Fruit fly (Drosophila melanogaster) whole organism, embryonic: ENCODE data around the gene Grip91.

Source experiments
- CG10565 ChIP-seq: fragments of 200-800 bp; sonication (Bioruptor generic); optimal IDR thresholded peaks from 3 replicates; lab custom pipeline; 2016; ENCODE audit warnings: missing biosample characterization, mild to moderate bottlenecking, missing genetic modification characterization
- CG10654 ChIP-seq: fragments of 200-800 bp; sonication (Bioruptor generic); optimal IDR thresholded peaks from 2 replicates; lab custom pipeline; 2016; ENCODE audit warnings: missing biosample characterization, missing genetic modification characterization
- CG11723 ChIP-seq: fragments of 200-800 bp; sonication (Bioruptor generic); optimal IDR thresholded peaks from 2 replicates; lab custom pipeline; 2017; ENCODE audit warnings: missing biosample characterization, mild to moderate bottlenecking, missing genetic modification characterization
- CG12236 ChIP-seq: fragments of 200-800 bp; sonication (Bioruptor generic); optimal IDR thresholded peaks from 2 replicates; lab custom pipeline; 2016; ENCODE audit warnings: missing biosample characterization, missing genetic modification characterization
- CG12942 ChIP-seq: fragments of 200-800 bp; sonication (Bioruptor generic); optimal IDR thresholded peaks from 3 replicates; lab custom pipeline; 2016; ENCODE audit warnings: missing biosample characterization, missing genetic modification characterization
- CG13424 ChIP-seq: fragments of 200-800 bp; sonication (Bioruptor generic); optimal IDR thresholded peaks from 2 replicates; lab custom pipeline; 2019; ENCODE audit warnings: missing biosample characterization, mild to moderate bottlenecking, missing genetic modification characterization, moderate library complexity
- CG13775 ChIP-seq: fragments of 200-800 bp; sonication (Bioruptor generic); optimal IDR thresholded peaks from 3 replicates; lab custom pipeline; 2017; ENCODE audit warnings: missing biosample characterization, mild to moderate bottlenecking, missing genetic modification characterization
- CG13894 ChIP-seq: fragments of 200-800 bp; sonication (Bioruptor generic); optimal IDR thresholded peaks from 3 replicates; lab custom pipeline; 2018; ENCODE audit warnings: missing biosample characterization, mild to moderate bottlenecking, missing genetic modification characterization, moderate library complexity
- CG14014 ChIP-seq: fragments of 200-800 bp; sonication (Bioruptor generic); IDR thresholded peaks from 2 replicates; pipeline ENCODE4 v1.3.6; 2022; ENCODE audit warnings: missing biosample characterization, missing genetic modification characterization
- CG15011 ChIP-seq: fragments of 200-800 bp; sonication (Bioruptor generic); optimal IDR thresholded peaks from 3 replicates; lab custom pipeline; 2018; ENCODE audit warnings: missing biosample characterization, mild to moderate bottlenecking, missing genetic modification characterization
- CG15269 ChIP-seq: fragments of 200-800 bp; sonication (Bioruptor generic); optimal IDR thresholded peaks from 2 replicates; lab custom pipeline; 2018; ENCODE audit warnings: missing biosample characterization, mild to moderate bottlenecking, missing genetic modification characterization, moderate library complexity
- CG17802 ChIP-seq: fragments of 200-800 bp; sonication (Bioruptor generic); optimal IDR thresholded peaks from 2 replicates; lab custom pipeline; 2018; ENCODE audit warnings: missing biosample characterization, mild to moderate bottlenecking, missing genetic modification characterization, moderate library complexity
- CG17829 ChIP-seq: fragments of 200-800 bp; optimal IDR thresholded peaks from 2 replicates; lab custom pipeline; 2019; ENCODE audit warnings: missing biosample characterization, mild to moderate bottlenecking, missing genetic modification characterization, moderate library complexity
- CG32532 ChIP-seq: fragments of 200-800 bp; sonication (Bioruptor generic); IDR thresholded peaks from 2 replicates; pipeline ENCODE4 v1.3.6; 2022; ENCODE audit warnings: missing biosample characterization, missing genetic modification characterization
- CG43689 ChIP-seq: fragments of 200-800 bp; sonication (Bioruptor generic); IDR thresholded peaks from 2 replicates; pipeline ENCODE4 v1.3.6; 2022; ENCODE audit warnings: missing biosample characterization, missing genetic modification characterization
- CG6654 ChIP-seq: fragments of 200-800 bp; sonication (Bioruptor generic); optimal IDR thresholded peaks from 2 replicates; lab custom pipeline; 2017; ENCODE audit warnings: missing biosample characterization, mild to moderate bottlenecking, missing genetic modification characterization
- CG8281 ChIP-seq: fragments of 200-800 bp; sonication (Bioruptor generic); optimal IDR thresholded peaks from 2 replicates; lab custom pipeline; 2018; ENCODE audit warnings: missing biosample characterization, mild to moderate bottlenecking, missing genetic modification characterization, moderate library complexity
- CG9215 ChIP-seq: fragments of 200-800 bp; sonication (Bioruptor generic); IDR thresholded peaks from 2 replicates; pipeline ENCODE4 v1.3.6; 2022; ENCODE audit warnings: missing biosample characterization, missing genetic modification characterization
- CG9727 ChIP-seq: fragments of 200-800 bp; sonication (Bioruptor generic); optimal IDR thresholded peaks from 3 replicates; lab custom pipeline; 2017; ENCODE audit warnings: missing biosample characterization, mild to moderate bottlenecking, missing genetic modification characterization
- Chrac-16 ChIP-seq: fragments of 200-800 bp; sonication (Bioruptor generic); optimal IDR thresholded peaks from 3 replicates; lab custom pipeline; 2016; ENCODE audit warnings: missing biosample characterization, missing genetic modification characterization
- Doc2 ChIP-seq: fragments of 200-800 bp; sonication (Bioruptor generic); IDR thresholded peaks from 2 replicates; pipeline ENCODE4 v1.3.6; 2022; ENCODE audit warnings: missing biosample characterization, missing genetic modification characterization
- Ets97D ChIP-seq: fragments of 200-800 bp; sonication (Bioruptor generic); optimal IDR thresholded peaks from 3 replicates; lab custom pipeline; 2016; ENCODE audit warnings: missing biosample characterization, missing genetic modification characterization
- Fer1 ChIP-seq: fragments of 200-800 bp; sonication (Bioruptor generic); optimal IDR thresholded peaks from 2 replicates; lab custom pipeline; 2017; ENCODE audit warnings: missing biosample characterization, mild to moderate bottlenecking, missing genetic modification characterization
- Gsc ChIP-seq: fragments of 200-800 bp; sonication (Bioruptor generic); IDR thresholded peaks from 2 replicates; pipeline ENCODE4 v1.3.6; 2022; ENCODE audit warnings: missing biosample characterization, missing genetic modification characterization
- HHEX ChIP-seq: fragments of 200-800 bp; sonication (Bioruptor generic); optimal IDR thresholded peaks from 3 replicates; lab custom pipeline; 2017; ENCODE audit warnings: missing biosample characterization, mild to moderate bottlenecking, missing genetic modification characterization, missing genetic modification reagents
- HLH4C ChIP-seq: fragments of 200-800 bp; sonication (Bioruptor generic); IDR thresholded peaks from 3 replicates; pipeline ENCODE4 v1.3.6; 2022; ENCODE audit warnings: missing biosample characterization, missing genetic modification characterization; ENCODE audit not compliant: partially characterized antibody
- Max ChIP-seq: fragments of 200-800 bp; sonication (Bioruptor generic); optimal IDR thresholded peaks from 2 replicates; lab custom pipeline; 2016; ENCODE audit warnings: missing biosample characterization, mild to moderate bottlenecking, missing genetic modification characterization
- Oaz ChIP-seq: fragments of 200-800 bp; sonication (Bioruptor generic); IDR thresholded peaks from 2 replicates; pipeline ENCODE4 v1.3.6; 2022; ENCODE audit warnings: missing biosample characterization, missing genetic modification characterization
- PHDP ChIP-seq: fragments of 200-800 bp; sonication (Bioruptor generic); optimal IDR thresholded peaks from 3 replicates; lab custom pipeline; 2018; ENCODE audit warnings: missing biosample characterization, mild to moderate bottlenecking, missing genetic modification characterization, moderate library complexity
- Ssrp ChIP-seq: fragments of 200-800 bp; sonication (Bioruptor generic); optimal IDR thresholded peaks from 2 replicates; lab custom pipeline; 2018; ENCODE audit warnings: missing biosample characterization, mild to moderate bottlenecking, missing genetic modification characterization, moderate library complexity
- Vsx1 ChIP-seq: fragments of 200-800 bp; sonication (Bioruptor generic); optimal IDR thresholded peaks from 2 replicates; lab custom pipeline; 2017; ENCODE audit warnings: missing biosample characterization, mild to moderate bottlenecking, missing genetic modification characterization, missing genetic modification reagents
- abd-A ChIP-seq: fragments of 200-800 bp; sonication (Bioruptor generic); optimal IDR thresholded peaks from 3 replicates; lab custom pipeline; 2019; ENCODE audit warnings: missing biosample characterization, mild to moderate bottlenecking, missing genetic modification characterization, moderate library complexity
- ac ChIP-seq: fragments of 200-800 bp; sonication (Bioruptor generic); optimal IDR thresholded peaks from 3 replicates; lab custom pipeline; 2017; ENCODE audit warnings: missing biosample characterization, mild to moderate bottlenecking, missing genetic modification characterization
- az2 ChIP-seq: fragments of 200-800 bp; sonication (Bioruptor generic); optimal IDR thresholded peaks from 3 replicates; lab custom pipeline; 2016; ENCODE audit warnings: missing biosample characterization, missing genetic modification characterization
- bab2 ChIP-seq: fragments of 200-800 bp; sonication (Bioruptor generic); optimal IDR thresholded peaks from 2 replicates; lab custom pipeline; 2016; ENCODE audit warnings: missing biosample characterization, missing genetic modification characterization
- cad ChIP-seq: fragments of >200 bp; optimal IDR thresholded peaks from 2 replicates; lab custom pipeline; 2017; ENCODE audit warnings: missing biosample characterization, missing genetic modification characterization
- cwo ChIP-seq: fragments of 200-800 bp; sonication (Bioruptor generic); optimal IDR thresholded peaks from 3 replicates; lab custom pipeline; 2017; ENCODE audit warnings: missing biosample characterization, missing genetic modification characterization, mild to moderate bottlenecking, moderate library complexity, missing genetic modification reagents
- hb ChIP-seq: fragments of 200-800 bp; sonication (Bioruptor generic); IDR thresholded peaks from 3 replicates; pipeline ENCODE4 v1.3.6; 2022; ENCODE audit warnings: missing biosample characterization, missing genetic modification characterization; ENCODE audit not compliant: partially characterized antibody
- p53 ChIP-seq: fragments of 200-800 bp; sonication (Bioruptor generic); optimal IDR thresholded peaks from 2 replicates; lab custom pipeline; 2016; ENCODE audit warnings: missing biosample characterization, missing genetic modification characterization
- pb ChIP-seq: fragments of 200-800 bp; sonication (Bioruptor generic); optimal IDR thresholded peaks from 3 replicates; lab custom pipeline; 2016; ENCODE audit warnings: missing biosample characterization, missing genetic modification characterization
- prd ChIP-seq, 3 experiments: fragments of >200 bp in 2 of 3; fragments of 200-800 bp in 1 of 3; sonication (Bioruptor generic) in 1 of 3; optimal IDR thresholded peaks in 2 of 3; IDR thresholded peaks in 1 of 3; 2 replicates in 2 of 3; 3 replicates in 1 of 3; pipeline versions ENCODE4 v1.3.6 to Lab custom; 2017 to 2022; ENCODE audit warnings: missing biosample characterization in 1 of 3, missing genetic modification characterization in 1 of 3
- pzg ChIP-seq: fragments of 200-800 bp; sonication (Bioruptor generic); optimal IDR thresholded peaks from 3 replicates; lab custom pipeline; 2018; ENCODE audit warnings: missing biosample characterization, mild to moderate bottlenecking, missing genetic modification characterization, moderate library complexity
- ranshi ChIP-seq: fragments of 200-800 bp; sonication (Bioruptor generic); IDR thresholded peaks from 2 replicates; pipeline ENCODE4 v1.3.6; 2022; ENCODE audit warnings: missing biosample characterization, missing genetic modification characterization
- repo ChIP-seq: fragments of 200-800 bp; sonication (Bioruptor generic); optimal IDR thresholded peaks from 2 replicates; lab custom pipeline; 2016; ENCODE audit warnings: missing biosample characterization, missing genetic modification characterization
- run ChIP-seq: fragments of 200-800 bp; sonication (Bioruptor generic); optimal IDR thresholded peaks from 3 replicates; lab custom pipeline; 2018; ENCODE audit warnings: missing biosample characterization, mild to moderate bottlenecking, missing genetic modification characterization
- sna ChIP-seq: fragments of 200-800 bp; sonication (Bioruptor generic); IDR thresholded peaks from 2 replicates; pipeline ENCODE4 v1.3.6; 2022; ENCODE audit warnings: missing biosample characterization, missing genetic modification characterization; ENCODE audit not compliant: partially characterized antibody
- tgo ChIP-seq: fragments of 200-800 bp; sonication (Bioruptor generic); IDR thresholded peaks from 3 replicates; pipeline ENCODE4 v1.3.6; 2022; ENCODE audit warnings: missing biosample characterization, missing genetic modification characterization
- trh ChIP-seq: fragments of 200-800 bp; sonication (Bioruptor generic); optimal IDR thresholded peaks from 2 replicates; lab custom pipeline; 2016; ENCODE audit warnings: missing biosample characterization, missing genetic modification characterization
- twi ChIP-seq: fragments of 200-800 bp; optimal IDR thresholded peaks from 2 replicates; lab custom pipeline; 2019; ENCODE audit warnings: missing biosample characterization, mild to moderate bottlenecking, missing genetic modification characterization, moderate library complexity

The Grip91 gene

dm6 chrX:13739411-13739888 lies 5.0 kb downstream of the Grip91 start, which contains the start of gene CG11151 (continued):
- TF ChIP-seq CG17829 (tag; lab: Kevin White, UChicago), result peak; percentile 97
- peak; percentile 93 for TF ChIP-seq run (tag; lab: Kevin White, UChicago)
- TF ChIP-seq pzg, result peak; percentile 40
- TF ChIP-seq Ets97D (GFP tag; lab: Kevin White, UChicago), result peak; percentile 86
- TF ChIP-seq p53 (GFP tag; lab: Kevin White, UChicago), result peak; percentile 93
- TF ChIP-seq repo (GFP tag; lab: Kevin White, UChicago), result peak; percentile 95
- no peak for TF ChIP-seq cad
- peak; percentile 49; the same call in 1 of the 2 replicates for TF ChIP-seq sna (GFP tag; lab: Robert Waterston, UW)
- TF ChIP-seq Doc2 (GFP tag; lab: Robert Waterston, UW), result no peak
- peak; percentile 96 for TF ChIP-seq Max (GFP tag; lab: Kevin White, UChicago)
- peak; percentile 93 for TF ChIP-seq CG15011
- peak; percentile 97 for TF ChIP-seq Chrac-16 (GFP tag; lab: Kevin White, UChicago)
- TF ChIP-seq CG10654 (GFP tag; lab: Kevin White, UChicago), result peak; percentile 95
- TF ChIP-seq CG13424 (tag; lab: Kevin White, UChicago), result peak; percentile 97
- peak; percentile 87 for TF ChIP-seq trh (GFP tag; lab: Kevin White, UChicago)
- peak; percentile 97 for TF ChIP-seq az2
- TF ChIP-seq CG6654 (GFP tag; lab: Kevin White, UChicago), result peak; percentile 88
- peak; percentile 97 for TF ChIP-seq CG12236 (GFP tag; lab: Kevin White, UChicago)
- TF ChIP-seq hb, result peak; percentile 76; the same call in 1 of the 3 replicates
- TF ChIP-seq CG13894 (tag; lab: Kevin White, UChicago), result peak; percentile 97
- TF ChIP-seq HLH4C (GFP tag; lab: Robert Waterston, UW), result peak; percentile 61; the same call in 2 of the 3 replicates
- no peak for TF ChIP-seq prd (optimal IDR thresholded peaks at IDR 0.05; lab: Kevin White, UChicago)
- peak; percentile 97 for TF ChIP-seq prd (GFP tag; IDR thresholded peaks at IDR 0.05; lab: Robert Waterston, UW)
- TF ChIP-seq CG17802 (tag; lab: Kevin White, UChicago), result peak; percentile 84
- peak; percentile 94 for TF ChIP-seq cwo
- peak; percentile 80 for TF ChIP-seq abd-A (tag; lab: Kevin White, UChicago)
- TF ChIP-seq Fer1, result peak; percentile 98
- peak; percentile 96 for TF ChIP-seq CG11723 (GFP tag; lab: Kevin White, UChicago)
- peak; percentile 96 for TF ChIP-seq Ssrp
- peak; percentile 96 for TF ChIP-seq CG32532 (GFP tag; lab: Robert Waterston, UW)
- peak; percentile 94 for TF ChIP-seq ac
- TF ChIP-seq CG14014 (GFP tag; lab: Robert Waterston, UW), result peak; percentile 95
- peak; percentile 98 for TF ChIP-seq CG15269 (tag; lab: Kevin White, UChicago)
- TF ChIP-seq CG12942 (GFP tag; lab: Kevin White, UChicago), result peak; percentile 96
- peak; percentile 98 for TF ChIP-seq PHDP (tag; lab: Kevin White, UChicago)
- peak; percentile 93 for TF ChIP-seq twi (tag; lab: Kevin White, UChicago)
- peak; percentile 90 for TF ChIP-seq CG43689 (GFP tag; lab: Robert Waterston, UW)
- TF ChIP-seq CG13775 (GFP tag; lab: Kevin White, UChicago), result peak; percentile 95
- peak; percentile 82 for TF ChIP-seq CG10565 (GFP tag; lab: Kevin White, UChicago)
- TF ChIP-seq pb (GFP tag; lab: Kevin White, UChicago), result peak; percentile 95
- TF ChIP-seq Vsx1 (GFP tag; lab: Kevin White, UChicago), result peak; percentile 93
- peak; percentile 88 for TF ChIP-seq CG9215 (GFP tag; lab: Robert Waterston, UW)
- peak; percentile 95 for TF ChIP-seq ranshi (GFP tag; lab: Robert Waterston, UW)
- no peak; the same call in 1 of the 2 replicates for TF ChIP-seq Gsc (GFP tag; lab: Robert Waterston, UW)
- TF ChIP-seq CG9727 (GFP tag; lab: Kevin White, UChicago), result peak; percentile 96
- peak; percentile 88 for TF ChIP-seq CG8281 (tag; lab: Kevin White, UChicago)
- TF ChIP-seq tgo (GFP tag; lab: Robert Waterston, UW), result peak; percentile 96
- TF ChIP-seq Oaz (GFP tag; lab: Robert Waterston, UW), result peak; percentile 91
- peak; percentile 96 for TF ChIP-seq HHEX (GFP tag; lab: Kevin White, UChicago)
- peak; percentile 97 for TF ChIP-seq bab2 (GFP tag; lab: Kevin White, UChicago)
